Worm (Caenorhabditis elegans) whole organism, young adult: ENCODE measurements around the gene C25E10.10.

Experiments used
- B0336.3 ChIP-seq: fragments of 200-800 bp; sonication (Bioruptor generic); IDR thresholded peaks from 2 replicates; pipeline ENCODE4 v1.3.6; 2022; ENCODE audit warnings: missing genetic modification characterization, missing compliant biosample characterization
- F57A8.1 ChIP-seq: fragments of 200-800 bp; sonication (Bioruptor generic); optimal IDR thresholded peaks from 2 replicates; lab custom pipeline; 2018; ENCODE audit warnings: mild to moderate bottlenecking, missing genetic modification characterization, moderate library complexity, missing compliant biosample characterization
- Y53G8AR.9 ChIP-seq: fragments of 200-800 bp; sonication (Bioruptor generic); conservative IDR thresholded peaks from 2 replicates; pipeline ENCODE4 v1.3.6; 2022; ENCODE audit warnings: missing genetic modification reagents, missing genetic modification characterization, missing compliant biosample characterization
- Y56A3A.18 ChIP-seq: fragments of 200-800 bp; sonication (Bioruptor generic); IDR thresholded peaks from 2 replicates; pipeline ENCODE4 v1.3.6; 2022; ENCODE audit warnings: missing genetic modification reagents, missing genetic modification characterization, missing compliant biosample characterization
- Y95B8A.8 ChIP-seq: fragments of 200-800 bp; sonication (Bioruptor generic); IDR thresholded peaks from 2 replicates; pipeline ENCODE4 v1.3.6; 2022; ENCODE audit warnings: missing genetic modification reagents, missing genetic modification characterization, missing compliant biosample characterization
- ama-1 ChIP-seq, 3 experiments: fragments of 150-350 bp in 1 of 3; sonication (generic microtip) in 2 of 3; optimal IDR thresholded peaks; 2 replicates each; lab custom pipeline; 2014 to 2018; ENCODE audit warnings: missing biosample characterization in 2 of 3, missing genetic modification characterization in 2 of 3, missing genetic modification reagents in 2 of 3
- atf-7 ChIP-seq: sonication (generic microtip); optimal IDR thresholded peaks from 2 replicates; lab custom pipeline; 2017; ENCODE audit warnings: mild to moderate bottlenecking, missing genetic modification characterization, missing compliant biosample characterization
- athp-1 ChIP-seq: sonication (generic microtip); optimal IDR thresholded peaks from 2 replicates; lab custom pipeline; 2017; ENCODE audit warnings: mild to moderate bottlenecking, missing genetic modification characterization, missing compliant biosample characterization
- bed-1 ChIP-seq: fragments of 200-800 bp; sonication (Bioruptor generic); IDR thresholded peaks from 2 replicates; pipeline ENCODE4 v1.3.6; 2022; ENCODE audit warnings: missing genetic modification reagents, missing genetic modification characterization, missing compliant biosample characterization
- cebp-1 ChIP-seq, 2 experiments: fragments of 200-800 bp in 1 of 2; sonication (Bioruptor generic) in 1 of 2; sonication (generic microtip) in 1 of 2; IDR thresholded peaks in 1 of 2; optimal IDR thresholded peaks in 1 of 2; 2 replicates each; pipeline versions ENCODE4 v1.3.6 to Lab custom; 2017 to 2022; ENCODE audit warnings: missing compliant biosample characterization in 2 of 2, missing genetic modification characterization in 2 of 2, mild to moderate bottlenecking in 1 of 2, missing genetic modification reagents in 1 of 2, moderate library complexity in 1 of 2
- cebp-2 ChIP-seq: fragments of 200-800 bp; sonication (Bioruptor generic); IDR thresholded peaks from 2 replicates; pipeline ENCODE4 v1.3.6; 2022; ENCODE audit warnings: missing genetic modification characterization, missing compliant biosample characterization
- ceh-27 ChIP-seq: fragments of 200-800 bp; sonication (Bioruptor generic); optimal IDR thresholded peaks from 2 replicates; lab custom pipeline; 2018; ENCODE audit warnings: mild to moderate bottlenecking, missing genetic modification characterization, moderate library complexity, missing compliant biosample characterization
- ceh-40 ChIP-seq: fragments of 200-800 bp; sonication (Bioruptor generic); IDR thresholded peaks from 2 replicates; pipeline ENCODE4 v1.3.6; 2022; ENCODE audit warnings: missing genetic modification characterization, missing compliant biosample characterization
- ceh-79 ChIP-seq: sonication (generic microtip); optimal IDR thresholded peaks from 2 replicates; lab custom pipeline; 2017; ENCODE audit warnings: mild to moderate bottlenecking, missing genetic modification characterization, missing compliant biosample characterization
- ceh-91 ChIP-seq: fragments of 200-800 bp; sonication (Bioruptor generic); IDR thresholded peaks from 2 replicates; pipeline ENCODE4 v1.3.6; 2022; ENCODE audit warnings: missing genetic modification reagents, missing genetic modification characterization, missing compliant biosample characterization
- dox-1 ChIP-seq: fragments of 200-800 bp; sonication (Bioruptor generic); IDR thresholded peaks from 2 replicates; pipeline ENCODE4 v1.3.6; 2022; ENCODE audit warnings: missing genetic modification reagents, missing genetic modification characterization, missing compliant biosample characterization
- egl-18 ChIP-seq: fragments of 200-800 bp; sonication (Bioruptor generic); IDR thresholded peaks from 2 replicates; pipeline ENCODE4 v1.3.6; 2022; ENCODE audit warnings: missing genetic modification reagents, missing genetic modification characterization, missing compliant biosample characterization
- ets-4 ChIP-seq: fragments of 200-800 bp; sonication (Bioruptor generic); optimal IDR thresholded peaks from 2 replicates; lab custom pipeline; 2018; ENCODE audit warnings: mild to moderate bottlenecking, missing genetic modification characterization, missing compliant biosample characterization
- fkh-3 ChIP-seq: sonication (generic microtip); optimal IDR thresholded peaks from 2 replicates; lab custom pipeline; 2016; ENCODE audit warnings: mild to moderate bottlenecking, missing genetic modification characterization, missing compliant biosample characterization
- gei-17 ChIP-seq: fragments of 200-800 bp; sonication (Bioruptor generic); optimal IDR thresholded peaks from 2 replicates; lab custom pipeline; 2018; ENCODE audit warnings: mild to moderate bottlenecking, missing genetic modification characterization, missing compliant biosample characterization
- him-1 ChIP-seq: sonication (generic microtip); optimal IDR thresholded peaks from 2 replicates; lab custom pipeline; 2016; ENCODE audit warnings: missing genotype, missing genetic modification reagents, missing genetic modification characterization, missing compliant biosample characterization
- hmg-1.2 ChIP-seq: fragments of 200-800 bp; sonication (Bioruptor generic); IDR thresholded peaks from 2 replicates; pipeline ENCODE4 v1.3.6; 2022; ENCODE audit warnings: missing genetic modification reagents, missing genetic modification characterization, missing compliant biosample characterization
- hmg-20 ChIP-seq: fragments of 200-800 bp; sonication (Bioruptor generic); IDR thresholded peaks from 2 replicates; pipeline ENCODE4 v1.3.6; 2022; ENCODE audit warnings: missing genetic modification reagents, missing genetic modification characterization, missing compliant biosample characterization
- hrde-1 ChIP-seq: sonication (generic microtip); optimal IDR thresholded peaks from 2 replicates; lab custom pipeline; 2016; ENCODE audit warnings: missing genetic modification characterization, mild to moderate bottlenecking, missing compliant biosample characterization, moderate library complexity, missing genotype, missing genetic modification reagents, borderline replicate concordance
- lag-1 ChIP-seq: fragments of 200-800 bp; sonication (Bioruptor generic); IDR thresholded peaks from 2 replicates; pipeline ENCODE4 v1.3.6; 2022; ENCODE audit warnings: missing genetic modification reagents, missing genetic modification characterization, missing compliant biosample characterization
- lin-35 ChIP-seq, 3 experiments: fragments of 150-350 bp in 2 of 3; sonication (generic microtip) in 1 of 3; optimal IDR thresholded peaks; 2 replicates each; lab custom pipeline; 2014 to 2018; ENCODE audit warnings: missing biosample characterization in 3 of 3, missing genetic modification characterization in 3 of 3, missing genetic modification reagents in 3 of 3
- nfya-2 ChIP-seq: fragments of 200-800 bp; sonication (Bioruptor generic); IDR thresholded peaks from 2 replicates; pipeline ENCODE4 v1.3.6; 2022; ENCODE audit warnings: missing genetic modification reagents, missing genetic modification characterization, missing compliant biosample characterization
- nfyb-1 ChIP-seq: fragments of 200-800 bp; sonication (Bioruptor generic); IDR thresholded peaks from 2 replicates; pipeline ENCODE4 v1.3.6; 2022; ENCODE audit warnings: missing genetic modification reagents, missing genetic modification characterization, missing compliant biosample characterization
- pbrm-1 ChIP-seq: fragments of 200-800 bp; sonication (Bioruptor generic); IDR thresholded peaks from 2 replicates; pipeline ENCODE4 v1.3.6; 2022; ENCODE audit warnings: missing genetic modification reagents, missing genetic modification characterization, missing compliant biosample characterization
- rcor-1 ChIP-seq: fragments of 200-800 bp; sonication (Bioruptor generic); IDR thresholded peaks from 2 replicates; pipeline ENCODE4 v1.3.6; 2022; ENCODE audit warnings: missing genetic modification reagents, missing genetic modification characterization, missing compliant biosample characterization
- rec-8 ChIP-seq, 2 experiments: sonication (generic microtip); optimal IDR thresholded peaks; 2 replicates each; lab custom pipeline; 2016; ENCODE audit warnings: mild to moderate bottlenecking in 2 of 2, missing genetic modification characterization in 2 of 2, missing genetic modification reagents in 2 of 2, missing genotype in 2 of 2, missing biosample characterization in 1 of 2, missing compliant biosample characterization in 1 of 2, moderate library complexity in 1 of 2
- rpc-1 ChIP-seq, 2 experiments: fragments of 150-350 bp in 1 of 2; sonication (generic microtip) in 1 of 2; optimal IDR thresholded peaks; 2 replicates each; lab custom pipeline; 2014 to 2018; ENCODE audit warnings: missing biosample characterization in 1 of 2, missing genetic modification characterization in 1 of 2, missing genetic modification reagents in 1 of 2, missing genotype in 1 of 2
- sea-2 ChIP-seq: fragments of 200-800 bp; sonication (Bioruptor generic); IDR thresholded peaks from 2 replicates; pipeline ENCODE4 v1.3.6; 2022; ENCODE audit warnings: missing genetic modification characterization, missing compliant biosample characterization
- snpc-3.4 ChIP-seq: sonication (generic microtip); optimal IDR thresholded peaks from 2 replicates; lab custom pipeline; 2017; ENCODE audit warnings: missing genetic modification characterization, mild to moderate bottlenecking, missing compliant biosample characterization, antibody characterized with exemption, moderate library complexity, missing genotype, missing genetic modification reagents
- somi-1 ChIP-seq: fragments of 200-800 bp; sonication (Bioruptor generic); optimal IDR thresholded peaks from 2 replicates; lab custom pipeline; 2018; ENCODE audit warnings: mild to moderate bottlenecking, missing genetic modification characterization, missing compliant biosample characterization
- unc-130 ChIP-seq: sonication (generic microtip); optimal IDR thresholded peaks from 2 replicates; lab custom pipeline; 2016; ENCODE audit warnings: missing genetic modification reagents, missing genetic modification characterization, missing compliant biosample characterization
- xnd-1 ChIP-seq: sonication (generic microtip); optimal IDR thresholded peaks from 2 replicates; lab custom pipeline; 2016; ENCODE audit warnings: missing genotype, missing genetic modification reagents, missing genetic modification characterization, missing compliant biosample characterization

C25E10.10 gene

DNA sequence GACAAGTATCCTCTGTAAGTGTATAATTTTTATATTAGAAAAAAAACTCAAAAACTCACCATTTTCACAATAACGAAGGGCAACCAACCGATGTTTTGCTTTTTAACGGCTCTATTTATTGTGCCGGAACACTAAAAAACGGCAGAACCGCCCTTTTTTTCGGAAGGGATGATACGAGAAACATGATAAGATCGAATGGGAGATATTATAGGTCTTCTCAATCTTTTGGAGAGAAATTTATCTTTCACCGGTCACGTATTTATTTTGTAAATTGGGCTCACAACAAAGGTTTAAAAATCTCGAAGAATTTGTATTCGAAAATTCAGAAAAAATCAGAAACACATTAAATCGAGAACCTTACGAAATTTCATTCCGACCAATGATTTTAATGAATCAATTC is 1.4 kb downstream of the C25E10.10 start, which contains the start of gene swm-1 (continued):
- TF ChIP-seq Y53G8AR.9 (GFP tag; lab: Robert Waterston, UW) (no peak), nfyb-1 (GFP tag; lab: Robert Waterston, UW) (no peak), gei-17 (GFP tag; lab: Kevin White, UChicago) (no peak), ama-1 (optimal IDR thresholded peaks at IDR 0.05; lab: Kevin White, UChicago) (no peak), ama-1 (GFP tag; optimal IDR thresholded peaks at IDR 0.05; lab: Kevin White, UChicago) (no peak), fkh-3 (tag; lab: Kevin White, UChicago) (no peak)
- TF ChIP-seq, all 124 proteins: peak for 0

DNA sequence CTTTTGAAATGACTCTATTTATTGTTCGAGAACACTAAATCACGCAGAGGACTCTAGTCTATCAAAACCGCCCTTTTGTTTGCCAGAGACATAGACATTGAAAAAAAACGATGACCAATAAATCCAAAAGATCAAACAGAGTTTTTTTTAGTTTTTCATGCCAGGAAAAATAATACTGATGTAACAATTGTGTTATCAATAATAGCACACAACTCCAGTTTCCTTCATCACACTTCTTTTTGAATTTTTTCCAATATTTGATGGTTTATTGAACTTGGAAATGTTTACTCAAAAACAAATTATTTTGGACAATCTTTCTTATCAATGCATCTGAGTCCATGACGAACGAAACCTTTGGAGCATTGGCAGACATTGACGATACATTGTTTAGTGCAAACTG is 2.2 kb downstream of the C25E10.10 start, which contains the start of gene C25E10.8:
C25E10.8 (minus strand) TSS at position 101 of the 400 bp plus-strand sequence.
- no peak for TF ChIP-seq egl-18 (GFP tag; lab: Robert Waterston, UW)
- TF ChIP-seq nfya-2 (GFP tag; lab: Robert Waterston, UW), result no peak
- no peak for TF ChIP-seq B0336.3
- TF ChIP-seq rcor-1 (GFP tag; lab: Robert Waterston, UW), result no peak
- no peak for TF ChIP-seq him-1 (tag; lab: Kevin White, UChicago)
- TF ChIP-seq bed-1 (GFP tag; lab: Robert Waterston, UW), result no peak
- no peak for TF ChIP-seq ceh-79
- TF ChIP-seq lin-35 (GFP tag; optimal IDR thresholded peaks at IDR 0.05; lab: Kevin White, UChicago), result no peak
- no peak for TF ChIP-seq atf-7 (tag; lab: Kevin White, UChicago)
- TF ChIP-seq sea-2, result no peak
- no peak for TF ChIP-seq hmg-1.2
- no peak for TF ChIP-seq hrde-1 (tag; lab: Kevin White, UChicago)
- no peak for TF ChIP-seq ceh-27

DNA sequence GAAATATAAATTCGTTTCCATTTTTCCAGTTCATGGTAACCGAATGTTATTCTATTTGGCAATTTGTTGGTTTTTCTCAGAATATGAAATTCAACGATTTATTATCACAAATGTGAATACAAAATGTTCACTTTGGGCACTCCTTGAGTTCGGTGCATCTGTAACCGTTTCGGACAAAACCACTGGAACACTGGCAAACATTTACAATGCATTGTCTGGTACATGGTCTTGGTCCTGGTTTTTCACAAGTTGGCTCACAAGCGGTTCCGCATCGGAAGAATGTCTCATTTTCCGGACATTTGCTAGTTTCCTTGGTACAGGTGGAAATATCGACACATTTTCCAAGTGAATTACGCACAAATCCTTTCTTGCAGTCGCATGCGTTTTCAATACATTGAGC is 2.9 kb downstream of the C25E10.10 start:
- no peak for TF ChIP-seq athp-1
- no peak for TF ChIP-seq pbrm-1 (GFP tag; lab: Robert Waterston, UW)
- no peak for TF ChIP-seq Y95B8A.8 (GFP tag; lab: Robert Waterston, UW)
- no peak for TF ChIP-seq ceh-40
- TF ChIP-seq lag-1, result no peak
- no peak for TF ChIP-seq rec-8 (tag; optimal IDR thresholded peaks at IDR 0.05; lab: Kevin White, UChicago)
- no peak for TF ChIP-seq dox-1 (GFP tag; lab: Robert Waterston, UW)
- TF ChIP-seq rpc-1 (optimal IDR thresholded peaks at IDR 0.05; lab: Kevin White, UChicago), result no peak
- no peak for TF ChIP-seq rpc-1 (tag; optimal IDR thresholded peaks at IDR 0.05; lab: Kevin White, UChicago)
- no peak for TF ChIP-seq unc-130 (GFP tag; lab: Kevin White, UChicago)
- TF ChIP-seq ets-4 (GFP tag; lab: Kevin White, UChicago), result no peak
- TF ChIP-seq xnd-1, result no peak
- no peak for TF ChIP-seq Y56A3A.18 (GFP tag; lab: Robert Waterston, UW)
- TF ChIP-seq somi-1 (GFP tag; lab: Kevin White, UChicago), result no peak
- TF ChIP-seq hmg-20 (GFP tag; lab: Robert Waterston, UW), result no peak
- TF ChIP-seq ceh-91 (GFP tag; lab: Robert Waterston, UW), result no peak
- no peak for TF ChIP-seq F57A8.1 (GFP tag; lab: Kevin White, UChicago)
- TF ChIP-seq cebp-2 (GFP tag; lab: Robert Waterston, UW), result no peak
- no peak for TF ChIP-seq snpc-3.4 (tag; lab: Kevin White, UChicago)
- TF ChIP-seq cebp-1 (GFP tag; IDR thresholded peaks at IDR 0.05; lab: Robert Waterston, UW), result no peak
- TF ChIP-seq cebp-1 (tag; optimal IDR thresholded peaks at IDR 0.05; lab: Kevin White, UChicago), result no peak
